Fruit fly (Drosophila melanogaster) whole organism: ENCODE data around the gene RhoGAP92B.

Experiments
- Dll ChIP-seq: fragments of >200 bp; optimal IDR thresholded peaks from 2 replicates; lab custom pipeline; 2017
- pan ChIP-seq: fragments of >200 bp; optimal IDR thresholded peaks from 2 replicates; lab custom pipeline; 2017
- psq ChIP-seq: fragments of >200 bp; optimal IDR thresholded peaks from 2 replicates; lab custom pipeline; 2017
- usp ChIP-seq: fragments of >200 bp; optimal IDR thresholded peaks from 2 replicates; lab custom pipeline; 2017; ENCODE audit warnings: missing biosample characterization, missing genetic modification characterization, mixed read lengths

dm6 chr3R:19873102-19873737 lies 31.7 kb upstream of the RhoGAP92B start:
- no peak for TF ChIP-seq usp (GFP tag; lab: Kevin White, UChicago)
- TF ChIP-seq pan (lab: Kevin White, UChicago) = no peak
- no peak for TF ChIP-seq psq (lab: Kevin White, UChicago)
- TF ChIP-seq Dll (lab: Kevin White, UChicago) = no peak
